Fruit fly (Drosophila melanogaster): ENCODE results near the gene CG31522.
A peak's percentile ranks its signal among the peaks of the same experiment; 100 is the strongest.

DNA sequence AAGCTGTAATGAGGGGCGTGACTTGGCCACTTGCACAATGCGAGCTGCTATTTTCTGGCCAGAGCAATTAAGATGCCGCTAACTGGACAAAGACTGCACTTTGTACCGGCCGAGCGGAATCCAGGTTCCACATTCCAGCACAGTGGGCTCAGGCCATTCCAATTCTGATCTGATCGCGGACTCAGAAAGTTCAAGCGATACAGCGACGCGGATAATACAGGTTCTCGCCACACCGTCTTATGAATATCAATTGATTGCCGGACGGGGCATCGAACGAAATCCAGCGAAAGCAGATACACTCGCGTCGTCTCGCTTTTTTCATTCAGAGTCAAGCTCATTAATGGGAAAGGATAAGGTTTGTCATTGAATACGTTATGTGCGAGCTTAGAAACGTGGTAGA is 6.2 kb upstream of the CG31522 start:
- TF ChIP-seq CG10348 (GFP tag; IDR thresholded peaks at IDR 0.05): no peak
- peak; percentile 7 for TF ChIP-seq CG15710 (tag; optimal IDR thresholded peaks at IDR 0.05)
